Fruit fly (Drosophila melanogaster): ENCODE data around the gene Indy.

Gene Indy

dm6 chr3L:18783544-18783943, 62.5 kb downstream of the Indy start:
- no peak for TF ChIP-seq noc (tag; optimal IDR thresholded peaks at IDR 0.05)

- TF ChIP-seq noc (tag; optimal IDR thresholded peaks at IDR 0.05), result no peak
These were observed 63.4 kb downstream of the Indy start for dm6 chr3L:18782653-18783052.

dm6 chr3L:18781653-18782629, 64.1 kb downstream of the Indy start:
- TF ChIP-seq noc (tag; optimal IDR thresholded peaks at IDR 0.05), result no peak

Measured in whole organism, larva.